Worm (Caenorhabditis elegans): ENCODE results near the gene snap-29.

- TF ChIP-seq B0310.2 (tag; optimal IDR thresholded peaks at IDR 0.05) (no peak), hmbx-1 (tag; optimal IDR thresholded peaks at IDR 0.05) (no peak), ceh-13 (GFP tag; optimal IDR thresholded peaks at IDR 0.05) (no peak), tbx-37 (GFP tag; conservative IDR thresholded peaks at IDR 0.05) (no peak), flt-1 (GFP tag; IDR thresholded peaks at IDR 0.05) (no peak), F13C5.2 (tag; optimal IDR thresholded peaks at IDR 0.05) (no peak), hmg-4 (GFP tag; optimal IDR thresholded peaks at IDR 0.05) (no peak), ama-1 (optimal IDR thresholded peaks at IDR 0.05) (no peak), pes-1 (GFP tag; IDR thresholded peaks at IDR 0.05) (no peak)
These were observed 36.9 kb upstream of the snap-29 start for ce11 chrIII:8739126-8739525.
